Worm (Caenorhabditis elegans): Measurements from ENCODE around the gene C14H10.3.

ce11 chrX:10252781-10253180 is 24.8 kb upstream of the C14H10.3 start, which contains the start of gene C14H10.2:
- TF ChIP-seq skn-1 (tag; optimal IDR thresholded peaks at IDR 0.05) (no peak), sma-3 (GFP tag; optimal IDR thresholded peaks at IDR 0.05) (no peak)
